Fruit fly (Drosophila melanogaster) whole organism, embryonic: ENCODE measurements around the gene Tsp97E.

ENCODE experiments used
- Aef1 ChIP-seq: fragments of 200-800 bp; sonication (Bioruptor generic); IDR thresholded peaks from 3 replicates; pipeline ENCODE4 v1.3.6; 2022; ENCODE audit warnings: missing biosample characterization, missing genetic modification characterization
- Awh ChIP-seq: fragments of 200-800 bp; sonication (Bioruptor generic); IDR thresholded peaks from 2 replicates; pipeline ENCODE4, ENCODE4 v1.3.6; 2022; ENCODE audit warnings: missing biosample characterization, missing genetic modification characterization
- BtbVII ChIP-seq: fragments of 200-800 bp; sonication (Bioruptor generic); optimal IDR thresholded peaks from 3 replicates; lab custom pipeline; 2017; ENCODE audit warnings: missing biosample characterization, mild to moderate bottlenecking, missing genetic modification characterization
- CG11723 ChIP-seq: fragments of 200-800 bp; sonication (Bioruptor generic); optimal IDR thresholded peaks from 2 replicates; lab custom pipeline; 2017; ENCODE audit warnings: missing biosample characterization, mild to moderate bottlenecking, missing genetic modification characterization
- CG12769 ChIP-seq: fragments of 200-800 bp; sonication (Bioruptor generic); optimal IDR thresholded peaks from 2 replicates; lab custom pipeline; 2019; ENCODE audit warnings: missing biosample characterization, mild to moderate bottlenecking, missing genetic modification characterization, moderate library complexity
- CG14050 ChIP-seq: fragments of 200-800 bp; sonication (Bioruptor generic); IDR thresholded peaks from 3 replicates; pipeline ENCODE4 v1.3.6; 2022; ENCODE audit warnings: missing biosample characterization, missing genetic modification characterization
- CG14441 ChIP-seq: fragments of 200-800 bp; sonication (Bioruptor generic); IDR thresholded peaks from 2 replicates; pipeline ENCODE4 v1.3.6; 2022; ENCODE audit warnings: missing biosample characterization, missing genetic modification characterization
- CG14860 ChIP-seq: fragments of 200-800 bp; sonication (Bioruptor generic); IDR thresholded peaks from 3 replicates; pipeline ENCODE4 v1.3.6; 2022; ENCODE audit warnings: missing biosample characterization, missing genetic modification characterization; ENCODE audit not compliant: partially characterized antibody
- CG14965 ChIP-seq: fragments of 200-800 bp; sonication (Bioruptor generic); optimal IDR thresholded peaks from 2 replicates; lab custom pipeline; 2016; ENCODE audit warnings: missing biosample characterization, missing genetic modification characterization, borderline replicate concordance
- CG15073 ChIP-seq: fragments of 200-800 bp; sonication (Bioruptor generic); optimal IDR thresholded peaks from 2 replicates; lab custom pipeline; 2016; ENCODE audit warnings: missing biosample characterization, missing genetic modification characterization
- CG31365 ChIP-seq: fragments of 200-800 bp; sonication (Bioruptor generic); optimal IDR thresholded peaks from 2 replicates; lab custom pipeline; 2018; ENCODE audit warnings: missing biosample characterization, mild to moderate bottlenecking, missing genetic modification characterization
- CG3163 ChIP-seq: fragments of 200-800 bp; sonication (Bioruptor generic); optimal IDR thresholded peaks from 3 replicates; lab custom pipeline; 2016; ENCODE audit warnings: missing biosample characterization, missing genetic modification characterization
- CG32767 ChIP-seq: fragments of 200-800 bp; sonication (Bioruptor generic); IDR thresholded peaks from 2 replicates; pipeline ENCODE4 v1.3.6; 2022; ENCODE audit warnings: missing biosample characterization, missing genetic modification characterization
- CG33213 ChIP-seq: fragments of 200-800 bp; sonication (Bioruptor generic); optimal IDR thresholded peaks from 3 replicates; lab custom pipeline; 2016; ENCODE audit warnings: missing biosample characterization, missing genetic modification characterization
- CG3847 ChIP-seq: fragments of 200-800 bp; sonication (Bioruptor generic); IDR thresholded peaks from 2 replicates; pipeline ENCODE4 v1.3.6; 2022; ENCODE audit warnings: missing biosample characterization, missing genetic modification characterization
- CG43689 ChIP-seq: fragments of 200-800 bp; sonication (Bioruptor generic); IDR thresholded peaks from 2 replicates; pipeline ENCODE4 v1.3.6; 2022; ENCODE audit warnings: missing biosample characterization, missing genetic modification characterization
- CG6854 ChIP-seq: fragments of 200-800 bp; sonication (Bioruptor generic); optimal IDR thresholded peaks from 3 replicates; lab custom pipeline; 2017; ENCODE audit warnings: missing biosample characterization, mild to moderate bottlenecking, missing genetic modification characterization
- CG7987 ChIP-seq: fragments of 200-800 bp; sonication (Bioruptor generic); optimal IDR thresholded peaks from 2 replicates; lab custom pipeline; 2018; ENCODE audit warnings: missing biosample characterization, mild to moderate bottlenecking, missing genetic modification characterization, moderate library complexity
- CG9437 ChIP-seq: fragments of 200-800 bp; sonication (Bioruptor generic); optimal IDR thresholded peaks from 2 replicates; lab custom pipeline; 2018; ENCODE audit warnings: missing biosample characterization, mild to moderate bottlenecking, missing genetic modification characterization
- Dll ChIP-seq: fragments of 200-800 bp; sonication (Bioruptor generic); IDR thresholded peaks from 4 replicates; pipeline ENCODE4 v1.3.6; 2022; ENCODE audit warnings: missing biosample characterization, missing genetic modification characterization; ENCODE audit not compliant: partially characterized antibody
- Ets97D ChIP-seq: fragments of 200-800 bp; sonication (Bioruptor generic); optimal IDR thresholded peaks from 3 replicates; lab custom pipeline; 2016; ENCODE audit warnings: missing biosample characterization, missing genetic modification characterization
- H2.0 ChIP-seq: fragments of 200-800 bp; sonication (Bioruptor generic); IDR thresholded peaks from 2 replicates; pipeline ENCODE4 v1.3.6; 2022; ENCODE audit warnings: missing biosample characterization, missing genetic modification characterization
- HmgZ ChIP-seq: fragments of 200-800 bp; sonication (Bioruptor generic); optimal IDR thresholded peaks from 2 replicates; lab custom pipeline; 2018; ENCODE audit warnings: missing biosample characterization, mild to moderate bottlenecking, missing genetic modification characterization
- Hmx ChIP-seq: fragments of 200-800 bp; sonication (Bioruptor generic); optimal IDR thresholded peaks from 2 replicates; lab custom pipeline; 2016; ENCODE audit warnings: missing biosample characterization, missing genetic modification characterization
- Med ChIP-seq: fragments of 200-800 bp; sonication (Bioruptor generic); peaks from one replicate; lab custom pipeline; 2016; ENCODE audit warnings: missing biosample characterization, missing genetic modification characterization, mild to moderate bottlenecking, inconsistent platforms, moderate library complexity
- NC2α ChIP-seq: fragments of 200-800 bp; sonication (Bioruptor generic); optimal IDR thresholded peaks from 2 replicates; lab custom pipeline; 2016; ENCODE audit warnings: missing biosample characterization, missing genetic modification characterization
- Neu2 ChIP-seq: fragments of 200-800 bp; sonication (Bioruptor generic); optimal IDR thresholded peaks from 3 replicates; lab custom pipeline; 2016; ENCODE audit warnings: missing biosample characterization, missing genetic modification characterization, borderline replicate concordance
- PHDP ChIP-seq: fragments of 200-800 bp; sonication (Bioruptor generic); optimal IDR thresholded peaks from 3 replicates; lab custom pipeline; 2018; ENCODE audit warnings: missing biosample characterization, mild to moderate bottlenecking, missing genetic modification characterization, moderate library complexity
- Pdp1 ChIP-seq, 2 experiments: fragments of 200-800 bp; sonication (Bioruptor generic); optimal IDR thresholded peaks; 3 replicates each; lab custom pipeline; 2016; ENCODE audit warnings: missing biosample characterization in 2 of 2, missing genetic modification characterization in 2 of 2, mild to moderate bottlenecking in 1 of 2, moderate library complexity in 1 of 2
- Sin3A ChIP-seq: fragments of >200 bp; optimal IDR thresholded peaks from 2 replicates; lab custom pipeline; 2018
- ato ChIP-seq: fragments of 200-800 bp; sonication (Bioruptor generic); IDR thresholded peaks from 2 replicates; pipeline ENCODE4 v1.3.6; 2022; ENCODE audit warnings: missing biosample characterization, missing genetic modification characterization; ENCODE audit not compliant: partially characterized antibody
- az2 ChIP-seq: fragments of 200-800 bp; sonication (Bioruptor generic); optimal IDR thresholded peaks from 3 replicates; lab custom pipeline; 2016; ENCODE audit warnings: missing biosample characterization, missing genetic modification characterization
- bbx ChIP-seq: fragments of 200-800 bp; sonication (Bioruptor generic); IDR thresholded peaks from 2 replicates; pipeline ENCODE4 v1.3.6; 2022; ENCODE audit warnings: missing biosample characterization, missing genetic modification characterization; ENCODE audit not compliant: partially characterized antibody
- br ChIP-seq: fragments of >200 bp; optimal IDR thresholded peaks from 2 replicates; lab custom pipeline; 2017
- dysf ChIP-seq: fragments of 200-800 bp; sonication (Bioruptor generic); IDR thresholded peaks from 3 replicates; pipeline ENCODE4 v1.3.6; 2022; ENCODE audit warnings: missing biosample characterization, missing genetic modification characterization
- fd64A ChIP-seq: fragments of 200-800 bp; sonication (Bioruptor generic); optimal IDR thresholded peaks from 3 replicates; lab custom pipeline; 2018; ENCODE audit warnings: missing biosample characterization, mild to moderate bottlenecking, missing genetic modification characterization
- fru ChIP-seq: fragments of >200 bp; optimal IDR thresholded peaks from 2 replicates; lab custom pipeline; 2017
- gsb-n ChIP-seq: fragments of 200-800 bp; sonication (Bioruptor generic); optimal IDR thresholded peaks from 3 replicates; lab custom pipeline; 2018; ENCODE audit warnings: missing biosample characterization, mild to moderate bottlenecking, missing genetic modification characterization
- h ChIP-seq: fragments of >200 bp; optimal IDR thresholded peaks from 2 replicates; lab custom pipeline; 2017
- ind ChIP-seq: fragments of 200-800 bp; sonication (Bioruptor generic); optimal IDR thresholded peaks from 3 replicates; lab custom pipeline; 2016; ENCODE audit warnings: missing biosample characterization, missing genetic modification characterization
- knrl ChIP-seq: fragments of 200-800 bp; sonication (Bioruptor generic); IDR thresholded peaks from 3 replicates; pipeline ENCODE4 v1.3.6; 2022; ENCODE audit warnings: missing biosample characterization, missing genetic modification characterization; ENCODE audit not compliant: partially characterized antibody
- luna ChIP-seq: fragments of 200-800 bp; sonication (Bioruptor generic); optimal IDR thresholded peaks from 2 replicates; lab custom pipeline; 2016; ENCODE audit warnings: missing biosample characterization, missing genetic modification characterization
- otp ChIP-seq: fragments of 200-800 bp; sonication (Bioruptor generic); IDR thresholded peaks from 3 replicates; pipeline ENCODE4, ENCODE4 v1.3.6; 2022; ENCODE audit warnings: missing biosample characterization, missing genetic modification characterization
- p53 ChIP-seq: fragments of 200-800 bp; sonication (Bioruptor generic); optimal IDR thresholded peaks from 2 replicates; lab custom pipeline; 2016; ENCODE audit warnings: missing biosample characterization, missing genetic modification characterization
- phol ChIP-seq: fragments of 200-800 bp; sonication (Bioruptor generic); optimal IDR thresholded peaks from 3 replicates; lab custom pipeline; 2018; ENCODE audit warnings: missing biosample characterization, mild to moderate bottlenecking, missing genetic modification characterization, moderate library complexity
- sob ChIP-seq: fragments of 200-800 bp; sonication (Bioruptor generic); IDR thresholded peaks from 2 replicates; pipeline ENCODE4 v1.3.6; 2022; ENCODE audit warnings: missing biosample characterization, missing genetic modification characterization
- tio ChIP-seq: fragments of 200-800 bp; sonication (Bioruptor generic); optimal IDR thresholded peaks from 2 replicates; lab custom pipeline; 2017; ENCODE audit warnings: missing biosample characterization, missing genetic modification characterization, inconsistent platforms
- tup ChIP-seq: fragments of 200-800 bp; sonication (Bioruptor generic); optimal IDR thresholded peaks from 2 replicates; lab custom pipeline; 2016; ENCODE audit warnings: missing biosample characterization, mild to moderate bottlenecking, missing genetic modification characterization, moderate library complexity
- zf30C ChIP-seq: fragments of 200-800 bp; sonication (Bioruptor generic); optimal IDR thresholded peaks from 3 replicates; lab custom pipeline; 2018; ENCODE audit warnings: missing biosample characterization, mild to moderate bottlenecking, missing genetic modification characterization

The Tsp97E gene

DNA sequence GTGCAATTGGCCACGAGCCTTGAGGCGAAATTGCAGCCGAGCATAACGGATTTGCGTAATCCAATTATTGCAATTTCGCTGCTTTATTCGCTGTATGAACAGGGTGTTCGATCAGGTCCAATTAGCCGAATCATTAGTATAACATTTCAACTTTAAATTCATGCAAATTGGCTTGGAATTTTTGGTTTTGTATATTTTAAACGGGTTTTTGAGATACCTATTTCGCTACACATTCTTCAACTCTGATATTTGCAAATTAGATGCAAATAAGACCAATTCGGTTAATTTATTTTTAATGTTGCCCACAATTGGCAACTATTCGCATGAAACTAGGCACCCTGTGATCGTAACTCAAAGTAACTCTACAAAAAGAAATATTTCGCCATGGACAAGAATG is 11.1 kb downstream of the Tsp97E start (continued):
- peak; percentile 36 for TF ChIP-seq PHDP (tag; lab: Kevin White, UChicago)
- TF ChIP-seq Med: peak; percentile 85
- TF ChIP-seq HmgZ (tag; lab: Kevin White, UChicago): peak; percentile 20
- TF ChIP-seq CG33213 (GFP tag; lab: Kevin White, UChicago): peak; percentile 9

DNA sequence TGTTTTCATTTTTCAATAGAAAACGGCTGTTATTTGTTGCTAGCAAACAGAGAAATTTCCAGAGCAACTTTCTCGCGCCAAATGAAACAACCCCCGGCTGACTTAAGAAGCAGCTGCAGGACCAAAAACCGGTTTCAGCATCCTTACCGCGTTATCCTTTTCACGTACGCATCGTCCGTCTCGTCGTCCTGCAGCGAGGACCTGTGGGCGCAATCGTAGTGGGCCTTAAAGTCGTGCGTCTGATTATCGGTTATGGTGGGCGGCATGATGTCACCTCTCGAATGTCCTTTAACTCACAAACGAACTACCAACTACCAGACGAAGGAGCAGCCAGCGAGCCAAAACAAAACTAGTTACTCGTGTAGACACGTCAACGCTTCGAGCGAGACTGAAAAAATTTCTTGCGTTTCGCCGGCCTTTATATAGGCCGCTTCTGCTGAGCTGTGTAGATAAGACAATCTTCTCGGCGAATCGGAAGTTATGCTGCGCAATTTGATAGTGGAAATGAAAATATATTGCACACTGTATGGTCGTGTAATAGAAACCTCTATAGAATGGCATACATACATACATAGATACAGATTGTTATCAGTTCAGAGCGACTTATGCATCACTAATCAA is 11.7 kb downstream of the Tsp97E start:
- no peak for TF ChIP-seq fru (lab: Kevin White, UChicago)
- no peak for TF ChIP-seq CG11723 (GFP tag; lab: Kevin White, UChicago)
- 0 out of 3 replicates have a peak, but pooled peaks have one; percentile 36 for TF ChIP-seq knrl (GFP tag; lab: Robert Waterston, UW)
- TF ChIP-seq CG9437 (GFP tag; lab: Kevin White, UChicago): no peak
- no peak for TF ChIP-seq CG43689 (GFP tag; lab: Robert Waterston, UW)
- TF ChIP-seq zf30C: no peak
- TF ChIP-seq Hmx (GFP tag; lab: Kevin White, UChicago): no peak
- TF ChIP-seq CG14965 (GFP tag; lab: Kevin White, UChicago): no peak
- TF ChIP-seq NC2α: no peak
- no peak for TF ChIP-seq BtbVII (GFP tag; lab: Kevin White, UChicago)
- no peak for TF ChIP-seq Aef1 (GFP tag; lab: Robert Waterston, UW)
- no peak for TF ChIP-seq Ets97D (GFP tag; lab: Kevin White, UChicago)
- no peak for TF ChIP-seq phol
- no peak for TF ChIP-seq br (lab: Kevin White, UChicago)
- no peak for TF ChIP-seq CG3163 (GFP tag; lab: Kevin White, UChicago)
- TF ChIP-seq CG14050 (GFP tag; lab: Robert Waterston, UW): no peak
- no peak for TF ChIP-seq luna (GFP tag; lab: Kevin White, UChicago)
- TF ChIP-seq h: no peak
- TF ChIP-seq CG12769 (tag; lab: Kevin White, UChicago): no peak
- 0 out of 3 replicates have a peak, but pooled peaks have one; percentile 14 for TF ChIP-seq otp
- TF ChIP-seq CG7987 (GFP tag; lab: Kevin White, UChicago): peak; percentile 6
- TF ChIP-seq ato (GFP tag; lab: Robert Waterston, UW): no peak
- TF ChIP-seq tio (GFP tag; lab: Kevin White, UChicago): no peak
- peak in 1 of 2 experiments; percentile 33 for TF ChIP-seq Pdp1 (GFP tag; optimal IDR thresholded peaks at IDR 0.05; lab: Kevin White, UChicago)
- TF ChIP-seq CG15073: no peak
- TF ChIP-seq CG14441 (GFP tag; lab: Robert Waterston, UW): no peak
- 0 out of 2 replicates have a peak, but pooled peaks have one; percentile 9 for TF ChIP-seq sob (GFP tag; lab: Robert Waterston, UW)
- TF ChIP-seq dysf (GFP tag; lab: Robert Waterston, UW): 0 out of 3 replicates have a peak, but pooled peaks have one; percentile 8
- TF ChIP-seq Sin3A (lab: Kevin White, UChicago): no peak
- no peak for TF ChIP-seq CG3847
- TF ChIP-seq tup (GFP tag; lab: Kevin White, UChicago): no peak
- TF ChIP-seq fd64A (GFP tag; lab: Kevin White, UChicago): no peak
- TF ChIP-seq p53: no peak
- no peak for TF ChIP-seq HmgZ (tag; lab: Kevin White, UChicago)
- no peak for TF ChIP-seq Neu2 (GFP tag; lab: Kevin White, UChicago)
- TF ChIP-seq CG14860 (GFP tag; lab: Robert Waterston, UW): no peak
- TF ChIP-seq CG32767: 0 out of 2 replicates have a peak, but pooled peaks have one; percentile 30
- no peak for TF ChIP-seq CG31365 (tag; lab: Kevin White, UChicago)
- TF ChIP-seq ind (GFP tag; lab: Kevin White, UChicago): no peak
- TF ChIP-seq Awh (GFP tag; lab: Robert Waterston, UW): no peak
- TF ChIP-seq CG6854 (GFP tag; lab: Kevin White, UChicago): no peak
- no peak for TF ChIP-seq gsb-n
- no peak for TF ChIP-seq bbx (GFP tag; lab: Robert Waterston, UW)
- TF ChIP-seq H2.0 (GFP tag; lab: Robert Waterston, UW): no peak
- no peak for TF ChIP-seq az2 (GFP tag; lab: Kevin White, UChicago)
- no peak for TF ChIP-seq Dll (GFP tag; lab: Robert Waterston, UW)
